Worm (Caenorhabditis elegans): Measurements from ENCODE around the gene F44E7.7.

F44E7.7 gene

ce11 chrV:5820401-5820800, 35.1 kb upstream of the F44E7.7 start (continued):
- TF ChIP-seq dmd-8 (GFP tag; IDR thresholded peaks at IDR 0.05) (no peak), egl-27 (tag; optimal IDR thresholded peaks at IDR 0.05) (no peak)

ce11 chrV:5819903-5820302, 34.6 kb upstream of the F44E7.7 start:
- TF ChIP-seq gei-8 (GFP tag; optimal IDR thresholded peaks at IDR 0.05): no peak
- no peak for TF ChIP-seq sdz-12 (GFP tag; optimal IDR thresholded peaks at IDR 0.05)
- peak; percentile 83 for TF ChIP-seq dmd-6 (GFP tag; IDR thresholded peaks at IDR 0.05)
- no peak for TF ChIP-seq R02D3.7 (tag; optimal IDR thresholded peaks at IDR 0.05)
- no peak for TF ChIP-seq lin-38 (GFP tag; IDR thresholded peaks at IDR 0.05)
- peak; percentile 2 for TF ChIP-seq pqm-1 (tag; optimal IDR thresholded peaks at IDR 0.05)
- TF ChIP-seq zfp-2 (tag; optimal IDR thresholded peaks at IDR 0.05): no peak
- no peak for TF ChIP-seq ama-1 (optimal IDR thresholded peaks at IDR 0.05)
- TF ChIP-seq ZK337.2 (GFP tag; IDR thresholded peaks at IDR 0.05): no peak
- TF ChIP-seq lin-29 (GFP tag; IDR thresholded peaks at IDR 0.05): no peak
- TF ChIP-seq daf-16 (GFP tag; optimal IDR thresholded peaks at IDR 0.05): no peak
- TF ChIP-seq daf-16 (tag; optimal IDR thresholded peaks at IDR 0.05): peak; percentile 69
- TF ChIP-seq nhr-6 (tag; optimal IDR thresholded peaks at IDR 0.05): no peak
- no peak for TF ChIP-seq rbr-2 (tag; optimal IDR thresholded peaks at IDR 0.05)
- TF ChIP-seq php-3 (GFP tag; IDR thresholded peaks at IDR 0.05): peak; percentile 94
- TF ChIP-seq fkh-10 (GFP tag; optimal IDR thresholded peaks at IDR 0.05): no peak
- TF ChIP-seq ctbp-1 (GFP tag; IDR thresholded peaks at IDR 0.05): no peak
- TF ChIP-seq ceh-62 (tag; optimal IDR thresholded peaks at IDR 0.05): no peak
- TF ChIP-seq nhr-48 (tag; optimal IDR thresholded peaks at IDR 0.05): peak; percentile 2
- TF ChIP-seq dpl-1 (GFP tag; optimal IDR thresholded peaks at IDR 0.05): no peak
- TF ChIP-seq Y75B8A.6 (GFP tag; IDR thresholded peaks at IDR 0.05): no peak
- no peak for TF ChIP-seq nhr-10 (tag; optimal IDR thresholded peaks at IDR 0.05)
- no peak for TF ChIP-seq lin-13 (GFP tag; optimal IDR thresholded peaks at IDR 0.05)
- peak; percentile 40 for TF ChIP-seq nhr-28 (tag; optimal IDR thresholded peaks at IDR 0.05)
- no peak for TF ChIP-seq nhr-11 (tag; optimal IDR thresholded peaks at IDR 0.05)
- no peak for TF ChIP-seq jun-1 (tag; optimal IDR thresholded peaks at IDR 0.05)
- no peak for TF ChIP-seq spr-3 (GFP tag; optimal IDR thresholded peaks at IDR 0.05)
- TF ChIP-seq mxl-2 (GFP tag; conservative IDR thresholded peaks at IDR 0.05): no peak
- no peak for TF ChIP-seq attf-4 (tag; optimal IDR thresholded peaks at IDR 0.05)
- TF ChIP-seq duxl-1 (tag; optimal IDR thresholded peaks at IDR 0.05; ENCODE audit: poor library complexity): no peak
- TF ChIP-seq hmg-1.1 (GFP tag; IDR thresholded peaks at IDR 0.05): no peak
- no peak for TF ChIP-seq skn-1 (tag; optimal IDR thresholded peaks at IDR 0.05)
- peak; percentile 53 for TF ChIP-seq dve-1 (tag; optimal IDR thresholded peaks at IDR 0.05; ENCODE audit: insufficient read depth)
- TF ChIP-seq ceh-82 (tag; optimal IDR thresholded peaks at IDR 0.05): no peak
- TF ChIP-seq ceh-20 (GFP tag; IDR thresholded peaks at IDR 0.05): no peak
- TF ChIP-seq lsy-2 (tag; optimal IDR thresholded peaks at IDR 0.05): no peak
- no peak for TF ChIP-seq mdt-29 (GFP tag; IDR thresholded peaks at IDR 0.05)
- no peak for TF ChIP-seq ceh-28 (tag; optimal IDR thresholded peaks at IDR 0.05)
- TF ChIP-seq zag-1 (tag; optimal IDR thresholded peaks at IDR 0.05): no peak
- no peak for TF ChIP-seq lim-7 (GFP tag; IDR thresholded peaks at IDR 0.05)
- no peak for TF ChIP-seq nhr-102 (tag; optimal IDR thresholded peaks at IDR 0.05)
- TF ChIP-seq F10B5.3 (tag; optimal IDR thresholded peaks at IDR 0.05): no peak
- TF ChIP-seq unc-130 (GFP tag; optimal IDR thresholded peaks at IDR 0.05): no peak
- TF ChIP-seq daf-8 (GFP tag; IDR thresholded peaks at IDR 0.05): no peak
- TF ChIP-seq hlh-11 (tag; optimal IDR thresholded peaks at IDR 0.05): peak; percentile 32

All from whole organism, L4 larva.